Worm (Caenorhabditis elegans): ENCODE results near the gene gfi-1.

The gfi-1 gene

DNA sequence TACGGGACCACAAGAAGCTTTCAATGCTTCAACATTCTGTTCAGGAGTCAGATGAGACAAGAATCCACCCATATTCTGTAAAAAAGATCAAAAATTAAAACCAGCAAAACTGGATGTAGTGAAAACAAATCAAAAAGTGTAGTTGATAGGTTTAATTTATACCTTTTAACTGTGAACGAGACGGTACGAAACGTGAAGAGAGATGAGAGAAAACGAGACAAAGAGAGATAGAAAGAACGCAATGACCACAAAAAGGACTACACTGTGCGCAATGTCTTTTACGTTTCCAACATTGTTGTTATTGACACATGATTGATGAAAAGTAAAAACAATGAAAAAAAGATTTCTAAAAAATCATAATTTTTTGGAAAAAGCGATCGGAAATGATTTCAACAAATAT is 34.1 kb downstream of the gfi-1 start, which contains the start of gene cest-33 (continued):
- no peak for TF ChIP-seq mdl-1 (tag; optimal IDR thresholded peaks at IDR 0.05)
- TF ChIP-seq ceh-82 (tag; optimal IDR thresholded peaks at IDR 0.05): no peak
- TF ChIP-seq snu-23 (GFP tag; optimal IDR thresholded peaks at IDR 0.05): peak; percentile 41
- TF ChIP-seq elt-3 (tag; optimal IDR thresholded peaks at IDR 0.05): peak in 3 of 6 experiments; percentile 10 to 65 (median 27)
- TF ChIP-seq ceh-63 (GFP tag; optimal IDR thresholded peaks at IDR 0.05): no peak
- TF ChIP-seq ces-1 (GFP tag; optimal IDR thresholded peaks at IDR 0.05): no peak
- TF ChIP-seq nhr-77 (tag; optimal IDR thresholded peaks at IDR 0.05): no peak
- no peak for TF ChIP-seq lsy-2 (tag; optimal IDR thresholded peaks at IDR 0.05)
- no peak for TF ChIP-seq nhr-11 (tag; optimal IDR thresholded peaks at IDR 0.05)
- TF ChIP-seq fkh-4 (tag; optimal IDR thresholded peaks at IDR 0.05; ENCODE audit: borderline replicate concordance): no peak
- no peak for TF ChIP-seq isw-1 (GFP tag; IDR thresholded peaks at IDR 0.05)
- TF ChIP-seq ceh-90 (tag; optimal IDR thresholded peaks at IDR 0.05): no peak
- no peak for TF ChIP-seq ceh-88 (GFP tag; IDR thresholded peaks at IDR 0.05)
- TF ChIP-seq blmp-1 (tag; optimal IDR thresholded peaks at IDR 0.05): peak; percentile 90
- no peak for TF ChIP-seq mab-9 (GFP tag; IDR thresholded peaks at IDR 0.05)
- TF ChIP-seq hpl-2 (GFP tag; optimal IDR thresholded peaks at IDR 0.05): no peak
- peak; percentile 54 for TF ChIP-seq lin-14 (GFP tag; optimal IDR thresholded peaks at IDR 0.05)
- peak in 1 of 2 experiments; percentile 15 for TF ChIP-seq lin-35 (GFP tag; optimal IDR thresholded peaks at IDR 0.05)
- TF ChIP-seq nhr-84 (tag; optimal IDR thresholded peaks at IDR 0.05): no peak
- TF ChIP-seq efl-1 (optimal IDR thresholded peaks at IDR 0.05): no peak
- no peak for TF ChIP-seq efl-1 (GFP tag; optimal IDR thresholded peaks at IDR 0.05 in 1 of 2)
- no peak for TF ChIP-seq nhr-28 (tag; optimal IDR thresholded peaks at IDR 0.05)
- TF ChIP-seq jun-1 (tag; optimal IDR thresholded peaks at IDR 0.05): no peak
- TF ChIP-seq C16A3.4 (tag; optimal IDR thresholded peaks at IDR 0.05): no peak
- no peak for TF ChIP-seq sup-37 (GFP tag; optimal IDR thresholded peaks at IDR 0.05)
- TF ChIP-seq nhr-20 (tag; optimal IDR thresholded peaks at IDR 0.05): peak; percentile 74
- no peak for TF ChIP-seq vab-15 (tag; optimal IDR thresholded peaks at IDR 0.05)
- TF ChIP-seq F16B12.6 (tag; optimal IDR thresholded peaks at IDR 0.05): no peak
- TF ChIP-seq mef-2 (tag; optimal IDR thresholded peaks at IDR 0.05): no peak
- TF ChIP-seq ama-1 (optimal IDR thresholded peaks at IDR 0.05): no peak
- no peak for TF ChIP-seq pax-3 (tag; optimal IDR thresholded peaks at IDR 0.05)
- TF ChIP-seq xbp-1 (tag; optimal IDR thresholded peaks at IDR 0.05): no peak
- TF ChIP-seq aha-1 (tag; optimal IDR thresholded peaks at IDR 0.05): no peak
- TF ChIP-seq unc-86 (tag; optimal IDR thresholded peaks at IDR 0.05): no peak
- peak in 1 of 3 experiments; percentile 0 for TF ChIP-seq dpl-1 (GFP tag; optimal IDR thresholded peaks at IDR 0.05)
- TF ChIP-seq swsn-7 (tag; optimal IDR thresholded peaks at IDR 0.05): no peak
- TF ChIP-seq irx-1 (tag; optimal IDR thresholded peaks at IDR 0.05): no peak
- TF ChIP-seq nhr-85 (tag): peak; percentile 77
- TF ChIP-seq grh-1 (GFP tag; IDR thresholded peaks at IDR 0.05): no peak
- TF ChIP-seq hlh-4 (tag; optimal IDR thresholded peaks at IDR 0.05): no peak
- TF ChIP-seq unc-62 (GFP tag; optimal IDR thresholded peaks at IDR 0.05): no peak

ce11 chrV:6364806-6365205 is 34.9 kb downstream of the gfi-1 start:
- TF ChIP-seq lin-39 (tag; optimal IDR thresholded peaks at IDR 0.05): no peak
- no peak for TF ChIP-seq C16A3.4 (tag; optimal IDR thresholded peaks at IDR 0.05)

DNA sequence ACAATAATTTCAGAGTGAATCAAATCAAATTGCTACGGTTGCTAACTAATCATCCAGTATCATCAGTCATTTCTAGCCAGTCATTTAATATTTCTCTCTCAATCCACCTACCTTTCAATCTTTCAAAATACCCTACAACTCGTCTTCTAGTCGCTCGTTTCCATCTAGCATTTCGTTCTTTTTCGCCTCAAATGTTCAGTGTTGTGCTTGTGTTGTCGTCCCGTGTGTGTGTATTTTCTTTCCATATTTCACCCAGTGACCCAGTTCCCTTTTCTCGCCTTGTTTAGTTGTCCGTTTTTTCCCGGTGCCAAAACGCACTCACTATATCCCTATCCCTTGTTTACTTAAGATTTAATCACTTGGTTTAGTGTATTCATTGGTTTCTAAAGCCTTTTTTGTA is 38.0 kb downstream of the gfi-1 start:
- TF ChIP-seq F16B12.6 (tag; optimal IDR thresholded peaks at IDR 0.05): no peak
- no peak for TF ChIP-seq pax-3 (tag; optimal IDR thresholded peaks at IDR 0.05)
- no peak for TF ChIP-seq nhr-19 (GFP tag; conservative IDR thresholded peaks at IDR 0.05)
- no peak for TF ChIP-seq ets-5 (GFP tag; IDR thresholded peaks at IDR 0.05)
- no peak for TF ChIP-seq aha-1 (tag; optimal IDR thresholded peaks at IDR 0.05)
- TF ChIP-seq ceh-88 (GFP tag; IDR thresholded peaks at IDR 0.05): no peak
- no peak for TF ChIP-seq unc-30 (tag; optimal IDR thresholded peaks at IDR 0.05)
- no peak for TF ChIP-seq mep-1 (tag; optimal IDR thresholded peaks at IDR 0.05)
- TF ChIP-seq swsn-7 (tag; optimal IDR thresholded peaks at IDR 0.05): no peak
- TF ChIP-seq ztf-11 (tag; optimal IDR thresholded peaks at IDR 0.05): no peak
- no peak for TF ChIP-seq lin-15B (tag; optimal IDR thresholded peaks at IDR 0.05)
- TF ChIP-seq fos-1 (tag; optimal IDR thresholded peaks at IDR 0.05): no peak

Measured in whole organism, L1 larva.